Worm (Caenorhabditis elegans) whole organism, early embryonic: Measurements from ENCODE around the gene nhr-145.

Source experiments
- B0310.2 ChIP-seq: sonication (generic microtip); optimal IDR thresholded peaks from 2 replicates; lab custom pipeline; 2016; ENCODE audit warnings: mild to moderate bottlenecking, missing genetic modification characterization, missing compliant biosample characterization
- F13C5.2 ChIP-seq: sonication (generic microtip); optimal IDR thresholded peaks from 2 replicates; lab custom pipeline; 2017; ENCODE audit warnings: mild to moderate bottlenecking, missing genetic modification characterization, inconsistent platforms, missing compliant biosample characterization
- aly-1 ChIP-seq: sonication (generic microtip); optimal IDR thresholded peaks from 2 replicates; lab custom pipeline; 2016; ENCODE audit warnings: missing genetic modification characterization, missing compliant biosample characterization
- ama-1 ChIP-seq: fragments of 150-350 bp; optimal IDR thresholded peaks from 2 replicates; lab custom pipeline; 2014
- ceh-13 ChIP-seq: fragments of 200-800 bp; sonication (Bioruptor generic); optimal IDR thresholded peaks from 2 replicates; lab custom pipeline; 2018; ENCODE audit warnings: mild to moderate bottlenecking, missing genetic modification characterization, missing compliant biosample characterization
- ceh-36 ChIP-seq: sonication (generic microtip); optimal IDR thresholded peaks from 2 replicates; lab custom pipeline; 2016; ENCODE audit warnings: missing genetic modification characterization, inconsistent platforms, missing compliant biosample characterization
- ets-7 ChIP-seq: sonication (generic microtip); optimal IDR thresholded peaks from 2 replicates; lab custom pipeline; 2016; ENCODE audit warnings: missing genotype, missing genetic modification characterization, missing compliant biosample characterization
- flt-1 ChIP-seq: fragments of 200-800 bp; sonication (Bioruptor generic); IDR thresholded peaks from 2 replicates; pipeline ENCODE4 v1.3.6; 2022; ENCODE audit warnings: missing genetic modification characterization, missing compliant biosample characterization
- hmbx-1 ChIP-seq: sonication (generic microtip); optimal IDR thresholded peaks from 2 replicates; lab custom pipeline; 2016; ENCODE audit warnings: mild to moderate bottlenecking, missing genetic modification characterization, missing compliant biosample characterization
- hmg-4 ChIP-seq: fragments of 200-800 bp; sonication (Bioruptor generic); optimal IDR thresholded peaks from 2 replicates; lab custom pipeline; 2018; ENCODE audit warnings: mild to moderate bottlenecking, missing genetic modification characterization, missing compliant biosample characterization
- hnd-1 ChIP-seq: sonication (generic microtip); optimal IDR thresholded peaks from 2 replicates; lab custom pipeline; 2016; ENCODE audit warnings: missing genetic modification characterization, missing compliant biosample characterization
- pes-1 ChIP-seq: fragments of 200-800 bp; sonication (Bioruptor generic); IDR thresholded peaks from 2 replicates; pipeline ENCODE4 v1.3.6; 2022; ENCODE audit warnings: missing genetic modification reagents, missing genetic modification characterization, missing compliant biosample characterization
- scrt-1 ChIP-seq: fragments of 200-800 bp; sonication (Bioruptor generic); IDR thresholded peaks from 2 replicates; pipeline ENCODE4 v1.3.6; 2022; ENCODE audit warnings: missing genetic modification characterization, missing compliant biosample characterization
- sea-1 ChIP-seq: fragments of 200-800 bp; sonication (Bioruptor generic); conservative IDR thresholded peaks from 2 replicates; pipeline ENCODE4 v1.3.6; 2022; ENCODE audit warnings: missing genetic modification characterization, missing compliant biosample characterization
- tbx-11 ChIP-seq: fragments of 200-800 bp; sonication (Bioruptor generic); IDR thresholded peaks from 2 replicates; pipeline ENCODE4 v1.3.6; 2022; ENCODE audit warnings: missing genetic modification characterization, missing compliant biosample characterization
- tbx-37 ChIP-seq: fragments of 200-800 bp; sonication (Bioruptor generic); conservative IDR thresholded peaks from 2 replicates; pipeline ENCODE4 v1.3.6; 2022; ENCODE audit warnings: missing genetic modification reagents, missing genetic modification characterization, missing compliant biosample characterization
- tra-4 ChIP-seq: sonication (generic microtip); optimal IDR thresholded peaks from 2 replicates; lab custom pipeline; 2017; ENCODE audit warnings: missing genetic modification characterization, missing compliant biosample characterization

nhr-145 gene

ce11 chrV:19125812-19126211 lies 38.3 kb downstream of the nhr-145 start:
- TF ChIP-seq ets-7 (tag; lab: Kevin White, UChicago) (no peak), ama-1 (lab: Kevin White, UChicago) (no peak), ceh-36 (tag; lab: Kevin White, UChicago) (peak; percentile 81), tbx-37 (GFP tag; lab: Robert Waterston, UW) (peak; percentile 90), hmbx-1 (peak; percentile 57), aly-1 (tag; lab: Kevin White, UChicago) (peak; percentile 36), B0310.2 (tag; lab: Kevin White, UChicago) (peak; percentile 85), F13C5.2 (tag; lab: Kevin White, UChicago) (peak; percentile 79), sea-1 (GFP tag; lab: Robert Waterston, UW) (peak; percentile 92), flt-1 (GFP tag; lab: Robert Waterston, UW) (peak; percentile 92), ceh-13 (GFP tag; lab: Kevin White, UChicago) (peak; percentile 72), pes-1 (GFP tag; lab: Robert Waterston, UW) (peak; percentile 92), tbx-11 (GFP tag; lab: Robert Waterston, UW) (peak; percentile 84), tra-4 (tag; lab: Kevin White, UChicago) (peak; percentile 47), hmg-4 (peak; percentile 85), scrt-1 (GFP tag; lab: Robert Waterston, UW) (peak; percentile 89), hnd-1 (tag; lab: Kevin White, UChicago) (peak; percentile 57)

ce11 chrV:19127225-19127624 lies 39.7 kb downstream of the nhr-145 start, which contains the start of gene dyf-17:
dyf-17 (plus strand) TSS chrV:19127525.
- TF ChIP-seq sea-1 (GFP tag; lab: Robert Waterston, UW): no peak
- TF ChIP-seq hmbx-1: no peak
- no peak for TF ChIP-seq pes-1 (GFP tag; lab: Robert Waterston, UW)
- no peak for TF ChIP-seq tbx-37 (GFP tag; lab: Robert Waterston, UW)
- TF ChIP-seq B0310.2 (tag; lab: Kevin White, UChicago): no peak
- no peak for TF ChIP-seq hmg-4
- no peak for TF ChIP-seq aly-1 (tag; lab: Kevin White, UChicago)
- no peak for TF ChIP-seq tra-4 (tag; lab: Kevin White, UChicago)
- no peak for TF ChIP-seq F13C5.2 (tag; lab: Kevin White, UChicago)
- TF ChIP-seq ceh-13 (GFP tag; lab: Kevin White, UChicago): no peak

DNA sequence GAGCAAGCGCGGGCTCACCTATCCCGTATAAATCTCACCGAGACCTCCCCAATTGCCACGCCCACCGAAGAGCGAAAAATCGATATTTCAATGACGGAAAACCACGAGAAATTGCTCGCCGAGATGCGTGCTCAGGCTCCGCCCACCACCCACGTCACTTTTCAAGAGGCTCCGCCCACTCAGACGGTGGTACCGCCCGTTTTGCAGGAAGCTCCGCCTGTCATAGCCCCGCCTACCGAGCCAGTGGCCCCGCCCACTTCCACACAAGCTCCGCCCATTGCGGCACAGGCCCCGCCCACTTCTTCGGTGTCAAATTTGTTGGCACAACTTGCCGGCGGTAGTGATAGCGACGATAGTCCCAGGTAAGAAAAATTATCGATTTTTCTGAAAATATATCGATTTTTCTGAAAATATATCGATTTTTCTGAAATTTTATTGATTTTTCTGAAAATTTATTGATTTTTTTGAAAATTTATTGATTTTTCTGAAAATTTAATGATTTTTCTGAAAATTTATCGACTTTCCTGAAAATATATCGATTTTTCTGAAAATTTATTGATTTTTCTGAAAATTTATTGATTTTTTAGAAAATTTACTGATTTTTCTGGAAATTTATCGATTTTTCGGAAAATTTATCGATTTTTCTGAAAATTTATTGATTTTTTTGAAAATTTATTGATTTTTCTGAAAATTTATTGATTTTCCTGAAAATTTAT lies 42.1 kb downstream of the nhr-145 start:
- TF ChIP-seq hnd-1 (tag; lab: Kevin White, UChicago) (no peak), hmg-4 (no peak), B0310.2 (tag; lab: Kevin White, UChicago) (no peak), sea-1 (GFP tag; lab: Robert Waterston, UW) (no peak), tbx-11 (GFP tag; lab: Robert Waterston, UW) (no peak), aly-1 (tag; lab: Kevin White, UChicago) (no peak), scrt-1 (GFP tag; lab: Robert Waterston, UW) (no peak), F13C5.2 (tag; lab: Kevin White, UChicago) (no peak), pes-1 (GFP tag; lab: Robert Waterston, UW) (no peak), hmbx-1 (no peak), flt-1 (GFP tag; lab: Robert Waterston, UW) (no peak), ceh-13 (GFP tag; lab: Kevin White, UChicago) (no peak), tbx-37 (GFP tag; lab: Robert Waterston, UW) (no peak), ceh-36 (tag; lab: Kevin White, UChicago) (no peak), ets-7 (tag; lab: Kevin White, UChicago) (no peak), tra-4 (tag; lab: Kevin White, UChicago) (no peak), ama-1 (lab: Kevin White, UChicago) (no peak)

ce11 chrV:19131848-19132401 lies 44.4 kb downstream of the nhr-145 start:
- no peak for TF ChIP-seq aly-1 (tag; lab: Kevin White, UChicago)
- TF ChIP-seq flt-1 (GFP tag; lab: Robert Waterston, UW): no peak
- no peak for TF ChIP-seq ets-7 (tag; lab: Kevin White, UChicago)
- TF ChIP-seq ceh-36 (tag; lab: Kevin White, UChicago): no peak
- no peak for TF ChIP-seq B0310.2 (tag; lab: Kevin White, UChicago)
- TF ChIP-seq pes-1 (GFP tag; lab: Robert Waterston, UW): no peak
- no peak for TF ChIP-seq F13C5.2 (tag; lab: Kevin White, UChicago)
- no peak for TF ChIP-seq tra-4 (tag; lab: Kevin White, UChicago)
- no peak for TF ChIP-seq ceh-13 (GFP tag; lab: Kevin White, UChicago)
- no peak for TF ChIP-seq sea-1 (GFP tag; lab: Robert Waterston, UW)

DNA sequence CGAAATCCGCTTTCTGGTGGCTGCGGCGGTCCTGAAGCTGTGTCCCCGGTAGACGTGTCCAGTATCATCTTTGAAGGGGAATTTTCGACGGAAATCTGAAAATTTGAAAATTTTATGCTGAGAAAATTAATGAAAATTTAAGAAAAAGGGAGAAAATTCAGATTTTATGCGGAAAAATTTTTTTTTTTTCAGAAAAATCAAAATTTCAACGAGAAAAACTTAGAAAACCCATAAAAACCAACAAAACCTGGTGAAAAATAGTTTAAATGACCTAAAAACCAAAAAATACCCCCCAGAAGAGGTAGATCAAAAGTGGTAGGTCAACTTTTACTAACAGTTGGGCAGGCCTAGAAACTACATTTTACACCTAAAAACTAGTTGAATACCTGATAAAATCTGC lies 46.0 kb downstream of the nhr-145 start, which contains the start of gene Y39B6A.10:
Y39B6A.10 (minus strand) TSS at position 101 of the 400 bp plus-strand sequence.
- TF ChIP-seq hmg-4 (no peak), ama-1 (lab: Kevin White, UChicago) (no peak), flt-1 (GFP tag; lab: Robert Waterston, UW) (no peak), hnd-1 (tag; lab: Kevin White, UChicago) (no peak), ets-7 (tag; lab: Kevin White, UChicago) (no peak), tra-4 (tag; lab: Kevin White, UChicago) (no peak), hmbx-1 (no peak), pes-1 (GFP tag; lab: Robert Waterston, UW) (no peak), ceh-36 (tag; lab: Kevin White, UChicago) (no peak), scrt-1 (GFP tag; lab: Robert Waterston, UW) (no peak), F13C5.2 (tag; lab: Kevin White, UChicago) (no peak), tbx-11 (GFP tag; lab: Robert Waterston, UW) (no peak), tbx-37 (GFP tag; lab: Robert Waterston, UW) (no peak), sea-1 (GFP tag; lab: Robert Waterston, UW) (no peak), ceh-13 (GFP tag; lab: Kevin White, UChicago) (no peak), aly-1 (tag; lab: Kevin White, UChicago) (no peak), B0310.2 (tag; lab: Kevin White, UChicago) (no peak)

DNA sequence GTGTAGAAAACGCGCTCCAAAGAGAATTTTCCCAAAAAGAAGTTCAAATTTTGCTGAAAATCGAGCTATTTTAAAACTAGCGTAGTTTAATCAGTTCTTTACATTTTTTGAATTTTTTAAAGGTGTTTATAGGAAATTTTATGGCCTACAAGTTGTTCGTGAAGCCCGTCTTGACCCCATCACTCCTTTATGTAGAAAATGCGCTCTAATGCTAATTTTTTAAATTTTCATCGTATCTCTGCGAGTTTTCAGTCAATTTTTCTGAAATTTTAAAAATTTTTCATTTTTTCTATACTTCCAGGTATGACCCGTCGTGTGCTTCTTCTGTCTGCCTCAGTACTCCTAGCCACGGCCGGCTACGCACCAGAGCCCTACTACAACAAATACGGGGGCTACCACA lies 48.7 kb downstream of the nhr-145 start, which contains the start of gene Y39B6A.9:
Y39B6A.9 (plus strand) TSS at position 301 of the 400 bp plus-strand sequence.
- no peak for TF ChIP-seq pes-1 (GFP tag; lab: Robert Waterston, UW)
- TF ChIP-seq tra-4 (tag; lab: Kevin White, UChicago): no peak
- no peak for TF ChIP-seq ceh-36 (tag; lab: Kevin White, UChicago)
- no peak for TF ChIP-seq scrt-1 (GFP tag; lab: Robert Waterston, UW)
- no peak for TF ChIP-seq hmg-4
- TF ChIP-seq aly-1 (tag; lab: Kevin White, UChicago): no peak
- TF ChIP-seq ama-1 (lab: Kevin White, UChicago): no peak
- no peak for TF ChIP-seq hmbx-1
- no peak for TF ChIP-seq ets-7 (tag; lab: Kevin White, UChicago)
- no peak for TF ChIP-seq F13C5.2 (tag; lab: Kevin White, UChicago)
- TF ChIP-seq flt-1 (GFP tag; lab: Robert Waterston, UW): no peak
- no peak for TF ChIP-seq ceh-13 (GFP tag; lab: Kevin White, UChicago)
- no peak for TF ChIP-seq tbx-37 (GFP tag; lab: Robert Waterston, UW)
- no peak for TF ChIP-seq hnd-1 (tag; lab: Kevin White, UChicago)
- TF ChIP-seq sea-1 (GFP tag; lab: Robert Waterston, UW): no peak
- no peak for TF ChIP-seq tbx-11 (GFP tag; lab: Robert Waterston, UW)
- TF ChIP-seq B0310.2 (tag; lab: Kevin White, UChicago): no peak
